Worm (Caenorhabditis elegans): ENCODE measurements around the gene ZK721.4.

ce11 chrX:8810908-8811307 is 32.2 kb downstream of the ZK721.4 start, which contains the start of gene R04E5.9:
- no peak for TF ChIP-seq ama-1 (optimal IDR thresholded peaks at IDR 0.05)
- no peak for TF ChIP-seq ceh-45 (GFP tag; IDR thresholded peaks at IDR 0.05)
- no peak for TF ChIP-seq dve-1 (tag; optimal IDR thresholded peaks at IDR 0.05)
- TF ChIP-seq ttx-3 (tag; optimal IDR thresholded peaks at IDR 0.05) = peak; percentile 17
- TF ChIP-seq che-1 (tag; optimal IDR thresholded peaks at IDR 0.05) = no peak
- TF ChIP-seq ceh-24 (tag; optimal IDR thresholded peaks at IDR 0.05) = no peak
- no peak for TF ChIP-seq madf-2 (tag; optimal IDR thresholded peaks at IDR 0.05)
- TF ChIP-seq ceh-34 (tag; optimal IDR thresholded peaks at IDR 0.05) = peak; percentile 76
- TF ChIP-seq pqm-1 (tag; optimal IDR thresholded peaks at IDR 0.05) = peak; percentile 47
- peak; percentile 30 for TF ChIP-seq dmd-4 (tag; optimal IDR thresholded peaks at IDR 0.05; ENCODE audit: borderline replicate concordance)
- no peak for TF ChIP-seq hlh-13 (GFP tag; optimal IDR thresholded peaks at IDR 0.05)
